Fruit fly (Drosophila melanogaster) whole organism, embryonic: Measurements from ENCODE around the gene g.
A peak's percentile ranks its signal among the peaks of the same experiment; 100 is the strongest.

Experiments used
- CG10267 ChIP-seq: fragments of 200-800 bp; sonication (Bioruptor generic); optimal IDR thresholded peaks from 2 replicates; lab custom pipeline; 2018; ENCODE audit warnings: missing biosample characterization, mild to moderate bottlenecking, missing genetic modification characterization, moderate library complexity
- CG10366 ChIP-seq: fragments of 200-800 bp; sonication (Bioruptor generic); IDR thresholded peaks from 2 replicates; pipeline ENCODE4 v1.3.6; 2022; ENCODE audit warnings: missing biosample characterization, missing genetic modification characterization
- CG10654 ChIP-seq: fragments of 200-800 bp; sonication (Bioruptor generic); optimal IDR thresholded peaks from 2 replicates; lab custom pipeline; 2016; ENCODE audit warnings: missing biosample characterization, missing genetic modification characterization
- CG12104 ChIP-seq: fragments of 200-800 bp; sonication (Bioruptor generic); optimal IDR thresholded peaks from 3 replicates; lab custom pipeline; 2016; ENCODE audit warnings: missing biosample characterization, missing genetic modification characterization
- CG16813 ChIP-seq: fragments of 200-800 bp; sonication (Bioruptor generic); IDR thresholded peaks from 3 replicates; pipeline ENCODE4 v1.3.6; 2022; ENCODE audit warnings: missing biosample characterization, missing genetic modification characterization; ENCODE audit not compliant: partially characterized antibody
- CG2129 ChIP-seq: fragments of 200-800 bp; sonication (Bioruptor generic); IDR thresholded peaks from 2 replicates; pipeline ENCODE4 v1.3.6; 2022; ENCODE audit warnings: missing biosample characterization, missing genetic modification characterization; ENCODE audit not compliant: partially characterized antibody
- CG3163 ChIP-seq: fragments of 200-800 bp; sonication (Bioruptor generic); optimal IDR thresholded peaks from 3 replicates; lab custom pipeline; 2016; ENCODE audit warnings: missing biosample characterization, missing genetic modification characterization
- CG3726 ChIP-seq: fragments of 200-800 bp; sonication (Bioruptor generic); IDR thresholded peaks from 3 replicates; pipeline ENCODE4, ENCODE4 v1.3.6; 2022; ENCODE audit warnings: missing biosample characterization, missing genetic modification characterization
- CG3995 ChIP-seq: fragments of 200-800 bp; sonication (Bioruptor generic); optimal IDR thresholded peaks from 3 replicates; lab custom pipeline; 2016; ENCODE audit warnings: missing biosample characterization, missing genetic modification characterization
- CG42726 ChIP-seq: fragments of 200-800 bp; sonication (Bioruptor generic); IDR thresholded peaks from 2 replicates; pipeline ENCODE4 v1.3.6; 2022; ENCODE audit warnings: missing biosample characterization, missing genetic modification characterization; ENCODE audit not compliant: partially characterized antibody
- CG4404 ChIP-seq: fragments of 200-800 bp; sonication (Bioruptor generic); IDR thresholded peaks from 2 replicates; pipeline ENCODE4 v1.3.6; 2022; ENCODE audit warnings: missing biosample characterization, missing genetic modification characterization
- CG4730 ChIP-seq: fragments of 200-800 bp; sonication (Bioruptor generic); IDR thresholded peaks from 2 replicates; pipeline ENCODE4 v1.3.6; 2022; ENCODE audit warnings: missing biosample characterization, missing genetic modification characterization
- CG8388 ChIP-seq: fragments of 200-800 bp; sonication (Bioruptor generic); optimal IDR thresholded peaks from 2 replicates; lab custom pipeline; 2019; ENCODE audit warnings: missing biosample characterization, mild to moderate bottlenecking, missing genetic modification characterization, moderate library complexity
- CG9215 ChIP-seq: fragments of 200-800 bp; sonication (Bioruptor generic); IDR thresholded peaks from 2 replicates; pipeline ENCODE4 v1.3.6; 2022; ENCODE audit warnings: missing biosample characterization, missing genetic modification characterization
- CG9609 ChIP-seq: fragments of 200-800 bp; sonication (Bioruptor generic); optimal IDR thresholded peaks from 3 replicates; lab custom pipeline; 2016; ENCODE audit warnings: missing biosample characterization, missing genetic modification characterization
- CoRest ChIP-seq: fragments of 200-800 bp; sonication (Bioruptor generic); optimal IDR thresholded peaks from 3 replicates; lab custom pipeline; 2018; ENCODE audit warnings: missing biosample characterization, mild to moderate bottlenecking, missing genetic modification characterization, moderate library complexity
- Dek ChIP-seq: fragments of 200-800 bp; sonication (Bioruptor generic); optimal IDR thresholded peaks from 3 replicates; lab custom pipeline; 2019; ENCODE audit warnings: missing biosample characterization, mild to moderate bottlenecking, missing genetic modification characterization, moderate library complexity
- Dip3 ChIP-seq: fragments of 200-800 bp; sonication (Bioruptor generic); optimal IDR thresholded peaks from 3 replicates; lab custom pipeline; 2016; ENCODE audit warnings: missing biosample characterization, missing genetic modification characterization
- HLH54F ChIP-seq: fragments of 200-800 bp; sonication (Bioruptor generic); optimal IDR thresholded peaks from 3 replicates; lab custom pipeline; 2016; ENCODE audit warnings: missing biosample characterization, missing genetic modification characterization
- Hey ChIP-seq: fragments of 200-800 bp; sonication (Bioruptor generic); optimal IDR thresholded peaks from 3 replicates; lab custom pipeline; 2018; ENCODE audit warnings: missing biosample characterization, mild to moderate bottlenecking, missing genetic modification characterization
- HmgD ChIP-seq: fragments of 200-800 bp; sonication (Bioruptor generic); optimal IDR thresholded peaks from 3 replicates; lab custom pipeline; 2016; ENCODE audit warnings: missing biosample characterization, missing genetic modification characterization
- Lhr ChIP-seq: fragments of 200-800 bp; sonication (Bioruptor generic); optimal IDR thresholded peaks from 3 replicates; lab custom pipeline; 2017; ENCODE audit warnings: mild to moderate bottlenecking, missing biosample characterization, missing genetic modification reagents, missing genetic modification characterization
- MESR4 ChIP-seq: fragments of 200-800 bp; sonication (Bioruptor generic); optimal IDR thresholded peaks from 2 replicates; lab custom pipeline; 2018; ENCODE audit warnings: missing biosample characterization, mild to moderate bottlenecking, missing genetic modification characterization, moderate library complexity
- MTF-1 ChIP-seq: fragments of 200-800 bp; sonication (Bioruptor generic); optimal IDR thresholded peaks from 2 replicates; lab custom pipeline; 2018; ENCODE audit warnings: missing biosample characterization, mild to moderate bottlenecking, missing genetic modification characterization, borderline replicate concordance
- Nf-YC ChIP-seq: fragments of 200-800 bp; optimal IDR thresholded peaks from 3 replicates; lab custom pipeline; 2019; ENCODE audit warnings: missing biosample characterization, mild to moderate bottlenecking, missing genetic modification characterization, moderate library complexity
- Oaz ChIP-seq: fragments of 200-800 bp; sonication (Bioruptor generic); IDR thresholded peaks from 2 replicates; pipeline ENCODE4 v1.3.6; 2022; ENCODE audit warnings: missing biosample characterization, missing genetic modification characterization
- Scr ChIP-seq: fragments of 200-800 bp; sonication (Bioruptor generic); IDR thresholded peaks from 2 replicates; pipeline ENCODE4 v1.3.6; 2022; ENCODE audit warnings: missing biosample characterization, missing genetic modification characterization; ENCODE audit not compliant: partially characterized antibody
- ab ChIP-seq: fragments of 200-800 bp; sonication (Bioruptor generic); optimal IDR thresholded peaks from 2 replicates; lab custom pipeline; 2016; ENCODE audit warnings: missing biosample characterization, missing genetic modification characterization
- bowl ChIP-seq: fragments of 200-800 bp; sonication (Bioruptor generic); IDR thresholded peaks from 2 replicates; pipeline ENCODE4 v1.3.6; 2022; ENCODE audit warnings: missing biosample characterization, missing genetic modification characterization
- dysf ChIP-seq: fragments of 200-800 bp; sonication (Bioruptor generic); IDR thresholded peaks from 3 replicates; pipeline ENCODE4 v1.3.6; 2022; ENCODE audit warnings: missing biosample characterization, missing genetic modification characterization
- esg ChIP-seq: fragments of 200-800 bp; sonication (Bioruptor generic); conservative IDR thresholded peaks from 2 replicates; pipeline ENCODE4 v1.3.6; 2022; ENCODE audit warnings: missing biosample characterization, missing genetic modification characterization
- fd102C ChIP-seq: fragments of 200-800 bp; sonication (Bioruptor generic); optimal IDR thresholded peaks from 2 replicates; lab custom pipeline; 2018; ENCODE audit warnings: missing biosample characterization, mild to moderate bottlenecking, missing genetic modification characterization, moderate library complexity
- fd3F ChIP-seq: fragments of 200-800 bp; sonication (Bioruptor generic); optimal IDR thresholded peaks from 2 replicates; lab custom pipeline; 2018; ENCODE audit warnings: missing biosample characterization, mild to moderate bottlenecking, missing genetic modification characterization, moderate library complexity
- grn ChIP-seq: fragments of 200-800 bp; sonication (Bioruptor generic); optimal IDR thresholded peaks from 3 replicates; lab custom pipeline; 2017; ENCODE audit warnings: missing biosample characterization, missing genetic modification characterization
- insv ChIP-seq, 2 experiments: fragments of 200-800 bp; sonication (Bioruptor generic); optimal IDR thresholded peaks; 3 replicates each; lab custom pipeline; 2016 to 2018; ENCODE audit warnings: missing biosample characterization in 2 of 2, missing genetic modification characterization in 2 of 2
- kni ChIP-seq: fragments of 200-800 bp; sonication (Bioruptor generic); optimal IDR thresholded peaks from 3 replicates; lab custom pipeline; 2017; ENCODE audit warnings: mild to moderate bottlenecking, missing biosample characterization, missing genetic modification reagents, missing genetic modification characterization
- lbe ChIP-seq: fragments of 200-800 bp; sonication (Bioruptor generic); optimal IDR thresholded peaks from 2 replicates; lab custom pipeline; 2016; ENCODE audit warnings: missing biosample characterization, mild to moderate bottlenecking, missing genetic modification characterization
- lilli ChIP-seq: fragments of 200-800 bp; sonication (Bioruptor generic); optimal IDR thresholded peaks from 3 replicates; lab custom pipeline; 2016; ENCODE audit warnings: missing biosample characterization, missing genetic modification characterization
- mirr ChIP-seq: fragments of 200-800 bp; sonication (Bioruptor generic); optimal IDR thresholded peaks from 3 replicates; lab custom pipeline; 2018; ENCODE audit warnings: missing biosample characterization, mild to moderate bottlenecking, missing genetic modification characterization
- mld ChIP-seq: fragments of 200-800 bp; sonication (Bioruptor generic); IDR thresholded peaks from 3 replicates; pipeline ENCODE4 v1.3.6; 2022; ENCODE audit warnings: missing biosample characterization, missing genetic modification characterization; ENCODE audit not compliant: partially characterized antibody
- phol ChIP-seq: fragments of 200-800 bp; sonication (Bioruptor generic); optimal IDR thresholded peaks from 3 replicates; lab custom pipeline; 2018; ENCODE audit warnings: missing biosample characterization, mild to moderate bottlenecking, missing genetic modification characterization, moderate library complexity
- stwl ChIP-seq: fragments of 200-800 bp; sonication (Bioruptor generic); optimal IDR thresholded peaks from 3 replicates; lab custom pipeline; 2018; ENCODE audit warnings: missing biosample characterization, mild to moderate bottlenecking, missing genetic modification characterization, moderate library complexity
- tgo ChIP-seq: fragments of 200-800 bp; sonication (Bioruptor generic); IDR thresholded peaks from 3 replicates; pipeline ENCODE4 v1.3.6; 2022; ENCODE audit warnings: missing biosample characterization, missing genetic modification characterization
- tna ChIP-seq: fragments of 200-800 bp; sonication (Bioruptor generic); IDR thresholded peaks from 2 replicates; pipeline ENCODE4 v1.3.6; 2022; ENCODE audit warnings: missing biosample characterization, missing genetic modification characterization; ENCODE audit not compliant: partially characterized antibody
- unc-4 ChIP-seq: fragments of 200-800 bp; sonication (Bioruptor generic); IDR thresholded peaks from 2 replicates; pipeline ENCODE4 v1.3.6; 2022; ENCODE audit warnings: missing biosample characterization, missing genetic modification characterization; ENCODE audit not compliant: partially characterized antibody
- wor ChIP-seq: fragments of 200-800 bp; sonication (Bioruptor generic); IDR thresholded peaks from 2 replicates; pipeline ENCODE4 v1.3.6; 2022; ENCODE audit warnings: missing biosample characterization, missing genetic modification characterization
- zfh2 ChIP-seq: fragments of 200-800 bp; sonication (Bioruptor generic); optimal IDR thresholded peaks from 2 replicates; lab custom pipeline; 2016; ENCODE audit warnings: missing biosample characterization, missing genetic modification characterization

g gene

dm6 chrX:13781739-13782502, 45.8 kb upstream of the g start, which contains the start of the genes CtsB and amrt (continued):
- TF ChIP-seq kni (GFP tag; lab: Kevin White, UChicago): peak; percentile 58
- peak; percentile 18 for TF ChIP-seq CG9609 (GFP tag; lab: Kevin White, UChicago)
- TF ChIP-seq Hey: no peak
- TF ChIP-seq CoRest: peak; percentile 65
- no peak for TF ChIP-seq wor (GFP tag; lab: Robert Waterston, UW)
- TF ChIP-seq HmgD (GFP tag; lab: Kevin White, UChicago): peak; percentile 68
- peak; percentile 9 for TF ChIP-seq CG12104 (GFP tag; lab: Kevin White, UChicago)
- TF ChIP-seq bowl (GFP tag; lab: Robert Waterston, UW): no peak
- peak; percentile 30 for TF ChIP-seq MESR4
- TF ChIP-seq Lhr (GFP tag; lab: Kevin White, UChicago): peak; percentile 42
- TF ChIP-seq CG4730: 0 out of 2 replicates have a peak, but pooled peaks have one; percentile 9
- TF ChIP-seq CG3163: peak; percentile 88
- TF ChIP-seq CG3995: peak; percentile 43
- peak in 1 of 2 experiments; percentile 34 for TF ChIP-seq insv (GFP tag; optimal IDR thresholded peaks at IDR 0.05; lab: Kevin White, UChicago)
- TF ChIP-seq CG8388: peak; percentile 12
- TF ChIP-seq Scr: peak; percentile 89
- no peak for TF ChIP-seq CG9215
- peak; percentile 67 for TF ChIP-seq HLH54F (GFP tag; lab: Kevin White, UChicago)
- TF ChIP-seq fd102C (GFP tag; lab: Kevin White, UChicago): no peak
- TF ChIP-seq tna: no peak; the same call in 1 of the 2 replicates
- peak; percentile 62; the same call in 2 of the 3 replicates for TF ChIP-seq dysf (GFP tag; lab: Robert Waterston, UW)
- TF ChIP-seq CG10267 (tag; lab: Kevin White, UChicago): peak; percentile 26
- TF ChIP-seq stwl: peak; percentile 44
- no peak for TF ChIP-seq Oaz (GFP tag; lab: Robert Waterston, UW)
- peak; percentile 34 for TF ChIP-seq CG10366 (GFP tag; lab: Robert Waterston, UW)
- TF ChIP-seq Dek (tag; lab: Kevin White, UChicago): peak; percentile 7
- TF ChIP-seq grn (GFP tag; lab: Kevin White, UChicago): peak; percentile 46
- peak; percentile 56 for TF ChIP-seq lbe
- TF ChIP-seq lilli: peak; percentile 62
- TF ChIP-seq mld (GFP tag; lab: Robert Waterston, UW): 0 out of 3 replicates have a peak, but pooled peaks have one; percentile 43
- peak; percentile 60 for TF ChIP-seq zfh2 (GFP tag; lab: Kevin White, UChicago)
- TF ChIP-seq mirr (GFP tag; lab: Kevin White, UChicago): no peak
- TF ChIP-seq MTF-1 (GFP tag; lab: Kevin White, UChicago): no peak
- 0 out of 3 replicates have a peak, but pooled peaks have one; percentile 28 for TF ChIP-seq tgo (GFP tag; lab: Robert Waterston, UW)
- peak; percentile 52 for TF ChIP-seq Nf-YC (tag; lab: Kevin White, UChicago)
- 0 out of 2 replicates have a peak, but pooled peaks have one; percentile 7 for TF ChIP-seq esg (GFP tag; lab: Robert Waterston, UW)
- TF ChIP-seq CG10654 (GFP tag; lab: Kevin White, UChicago): no peak
- TF ChIP-seq CG2129 (GFP tag; lab: Robert Waterston, UW): peak; percentile 70
- TF ChIP-seq unc-4 (GFP tag; lab: Robert Waterston, UW): peak; percentile 80; the same call in 1 of the 2 replicates
- TF ChIP-seq fd3F (GFP tag; lab: Kevin White, UChicago): no peak
- peak; percentile 91 for TF ChIP-seq CG16813
- peak; percentile 86 for TF ChIP-seq phol (tag; lab: Kevin White, UChicago)
- peak; percentile 38 for TF ChIP-seq Dip3 (GFP tag; lab: Kevin White, UChicago)
- 0 out of 2 replicates have a peak, but pooled peaks have one; percentile 29 for TF ChIP-seq CG42726 (GFP tag; lab: Robert Waterston, UW)
- TF ChIP-seq CG4404 (GFP tag; lab: Robert Waterston, UW): 0 out of 2 replicates have a peak, but pooled peaks have one; percentile 17
- TF ChIP-seq CG3726 (GFP tag; lab: Robert Waterston, UW): no peak
- TF ChIP-seq ab (GFP tag; lab: Kevin White, UChicago): no peak
